Fruit fly (Drosophila melanogaster): ENCODE data around the gene CG17672.

Gene CG17672

DNA sequence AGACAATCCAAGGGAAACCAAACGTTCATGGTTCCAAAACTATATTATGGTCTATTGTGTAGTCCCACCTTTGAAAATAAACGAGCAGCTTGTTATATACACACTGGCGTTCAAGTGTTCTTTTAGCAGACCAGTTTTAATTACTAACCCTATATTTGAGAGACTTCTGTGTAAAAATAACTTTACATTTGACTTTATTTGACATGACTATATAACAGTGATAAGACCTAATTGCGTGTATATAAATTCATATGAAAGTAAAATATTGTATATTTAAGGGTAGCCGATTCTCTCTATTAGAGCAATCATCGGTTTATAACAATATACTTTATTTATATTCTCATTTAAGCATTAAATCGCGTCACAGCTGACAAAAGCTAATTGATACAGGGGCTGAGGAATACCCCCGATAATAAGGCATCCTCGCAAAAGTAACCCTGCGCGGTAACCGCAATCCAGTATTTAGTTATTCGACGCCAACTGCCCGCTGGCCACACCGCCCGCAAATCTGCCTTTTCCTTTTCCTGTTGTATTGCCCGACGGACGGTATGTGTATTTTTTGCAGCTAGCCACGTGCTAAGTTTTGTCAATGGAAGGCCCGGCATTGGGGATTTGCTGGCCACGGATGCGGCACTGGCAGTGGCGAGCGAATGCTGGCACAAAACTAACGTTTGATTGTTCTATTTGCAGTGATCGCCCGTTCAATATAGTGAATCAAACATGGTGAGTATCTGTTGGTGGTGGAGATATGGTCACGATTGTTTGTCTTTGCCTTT, 12.7 kb downstream of the CG17672 start, which contains the start of gene RpS4 (continued):
- TF ChIP-seq CG31365 (tag; optimal IDR thresholded peaks at IDR 0.05) (peak; percentile 89), CG17802 (tag; optimal IDR thresholded peaks at IDR 0.05) (peak; percentile 82), chinmo (GFP tag; IDR thresholded peaks at IDR 0.05; ENCODE audit: partially characterized antibody) (no peak), grau (tag; optimal IDR thresholded peaks at IDR 0.05) (peak; percentile 76), bab2 (GFP tag; optimal IDR thresholded peaks at IDR 0.05) (peak; percentile 63), CG7745 (tag; optimal IDR thresholded peaks at IDR 0.05) (peak; percentile 83), sens (GFP tag) (peak; percentile 95), CG11456 (GFP tag; IDR thresholded peaks at IDR 0.05) (peak; percentile 95), CG7839 (tag; optimal IDR thresholded peaks at IDR 0.05) (peak; percentile 80), crol (GFP tag; IDR thresholded peaks at IDR 0.05) (peak; percentile 40), Usf (GFP tag; optimal IDR thresholded peaks at IDR 0.05) (peak; percentile 73), CG14050 (GFP tag; IDR thresholded peaks at IDR 0.05) (peak; percentile 82), usp (GFP tag; optimal IDR thresholded peaks at IDR 0.05) (no peak), CG13624 (GFP tag; optimal IDR thresholded peaks at IDR 0.05) (peak; percentile 84), CG11085 (GFP tag; IDR thresholded peaks at IDR 0.05) (peak; percentile 77), dmrt11E (tag; optimal IDR thresholded peaks at IDR 0.05) (peak; percentile 78), hbn (GFP tag; IDR thresholded peaks at IDR 0.05; ENCODE audit: partially characterized antibody) (0 out of 2 replicates have a peak, but pooled peaks have one; percentile 14), Ptx1 (GFP tag; IDR thresholded peaks at IDR 0.05) (peak; percentile 73), Aef1 (GFP tag; IDR thresholded peaks at IDR 0.05) (peak; percentile 72; the same call in 2 of the 3 replicates), bowl (GFP tag; IDR thresholded peaks at IDR 0.05) (peak; percentile 50; the same call in 1 of the 2 replicates), Oli (tag; optimal IDR thresholded peaks at IDR 0.05) (peak; percentile 64), CG1602 (GFP tag; optimal IDR thresholded peaks at IDR 0.05) (peak; percentile 59), az2 (GFP tag; optimal IDR thresholded peaks at IDR 0.05) (peak; percentile 39), Dfd (GFP tag; optimal IDR thresholded peaks at IDR 0.05) (no peak), CG3163 (GFP tag; optimal IDR thresholded peaks at IDR 0.05) (peak; percentile 62), bbx (GFP tag; IDR thresholded peaks at IDR 0.05; ENCODE audit: partially characterized antibody) (peak; percentile 48; the same call in 1 of the 2 replicates), org-1 (GFP tag; optimal IDR thresholded peaks at IDR 0.05) (peak; percentile 90), Opbp (GFP tag; IDR thresholded peaks at IDR 0.05; ENCODE audit: partially characterized antibody) (peak; percentile 29; the same call in 2 of the 3 replicates), wek (GFP tag; optimal IDR thresholded peaks at IDR 0.05) (peak; percentile 99), CG12744 (GFP tag; optimal IDR thresholded peaks at IDR 0.05) (peak; percentile 79), luna (GFP tag; optimal IDR thresholded peaks at IDR 0.05) (peak; percentile 69), sc (optimal IDR thresholded peaks at IDR 0.05) (no peak), sc (GFP tag; optimal IDR thresholded peaks at IDR 0.05) (peak; percentile 76), CG8924 (tag; optimal IDR thresholded peaks at IDR 0.05) (peak; percentile 73), Bdp1 (GFP tag; optimal IDR thresholded peaks at IDR 0.05) (peak; percentile 81), E2f1 (GFP tag; IDR thresholded peaks at IDR 0.05) (peak; percentile 84), stwl (tag; optimal IDR thresholded peaks at IDR 0.05) (peak; percentile 69), CG5180 (GFP tag; optimal IDR thresholded peaks at IDR 0.05) (peak; percentile 82), HmgZ (tag; optimal IDR thresholded peaks at IDR 0.05) (peak; percentile 92), CG12299 (tag; optimal IDR thresholded peaks at IDR 0.05) (peak; percentile 85), gcm (GFP tag; optimal IDR thresholded peaks at IDR 0.05) (peak; percentile 91), D (optimal IDR thresholded peaks at IDR 0.05) (no peak), D (GFP tag; optimal IDR thresholded peaks at IDR 0.05) (peak; percentile 78), NFAT (GFP tag; IDR thresholded peaks at IDR 0.05) (peak; percentile 92), CG3838 (GFP tag; optimal IDR thresholded peaks at IDR 0.05) (peak; percentile 30), CG1233 (GFP tag; optimal IDR thresholded peaks at IDR 0.05) (peak; percentile 95), al (GFP tag; IDR thresholded peaks at IDR 0.05) (peak; percentile 67), Myb (GFP tag; optimal IDR thresholded peaks at IDR 0.05) (peak; percentile 60), CG4360 (GFP tag; IDR thresholded peaks at IDR 0.05) (peak; percentile 56), CG10274 (GFP tag; optimal IDR thresholded peaks at IDR 0.05) (peak; percentile 85)

Data from whole organism, embryonic.